Fruit fly (Drosophila melanogaster): Measurements from ENCODE around the gene santa-maria.

The santa-maria gene

DNA sequence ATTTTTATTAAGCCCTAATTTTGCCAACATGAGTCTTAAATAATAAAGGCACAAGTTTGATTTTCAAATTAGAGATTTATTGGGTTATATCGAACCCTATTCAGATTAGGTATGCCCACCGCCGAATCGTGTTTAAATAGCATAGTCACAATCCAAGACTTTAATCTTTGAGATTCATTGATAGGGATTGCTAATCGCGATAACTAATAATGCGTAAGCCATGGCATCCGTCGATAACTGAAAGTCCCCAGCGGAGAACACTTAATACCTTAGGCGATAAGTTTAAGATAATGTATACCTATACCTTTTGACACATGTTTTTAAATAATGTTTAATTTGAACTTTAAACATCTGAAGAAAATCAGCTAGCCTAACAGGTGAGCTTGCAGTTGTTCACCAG lies 15.6 kb downstream of the santa-maria start:
- TF ChIP-seq ttk (optimal IDR thresholded peaks at IDR 0.05) (no peak), h (optimal IDR thresholded peaks at IDR 0.05) (no peak), psq (optimal IDR thresholded peaks at IDR 0.05) (no peak), Sin3A (optimal IDR thresholded peaks at IDR 0.05) (no peak), insv (optimal IDR thresholded peaks at IDR 0.05) (no peak), Myc (optimal IDR thresholded peaks at IDR 0.05) (no peak)

DNA sequence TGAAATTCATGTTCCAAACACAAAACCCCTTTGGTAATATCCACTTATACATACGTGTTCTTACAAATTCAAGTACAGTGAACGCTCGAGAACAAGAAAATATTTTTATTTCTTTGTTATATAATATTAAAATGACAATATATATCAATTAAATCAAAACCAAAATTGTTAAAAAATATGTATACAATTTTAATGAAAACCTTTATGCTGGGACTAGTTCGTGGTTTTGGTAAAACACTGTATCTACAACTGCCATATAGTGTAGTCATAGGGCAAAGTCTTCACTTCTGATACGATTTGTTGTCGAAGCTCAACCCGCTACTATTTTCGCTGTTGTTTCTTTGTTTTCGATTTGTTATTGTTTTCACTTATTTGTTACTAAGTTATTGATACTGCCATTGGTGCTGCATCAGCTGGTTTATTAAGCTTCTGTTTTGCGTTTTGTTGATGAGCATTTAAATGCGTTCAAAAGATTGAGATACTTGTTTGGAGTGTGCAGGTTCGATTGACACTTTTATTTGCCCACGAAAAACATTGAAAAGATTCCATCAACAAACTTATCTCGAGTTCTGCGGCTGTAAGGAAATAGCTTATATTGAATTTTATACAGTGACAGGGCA lies 16.2 kb downstream of the santa-maria start:
- TF ChIP-seq ttk (optimal IDR thresholded peaks at IDR 0.05) (no peak), psq (optimal IDR thresholded peaks at IDR 0.05) (no peak), insv (optimal IDR thresholded peaks at IDR 0.05) (no peak)

DNA sequence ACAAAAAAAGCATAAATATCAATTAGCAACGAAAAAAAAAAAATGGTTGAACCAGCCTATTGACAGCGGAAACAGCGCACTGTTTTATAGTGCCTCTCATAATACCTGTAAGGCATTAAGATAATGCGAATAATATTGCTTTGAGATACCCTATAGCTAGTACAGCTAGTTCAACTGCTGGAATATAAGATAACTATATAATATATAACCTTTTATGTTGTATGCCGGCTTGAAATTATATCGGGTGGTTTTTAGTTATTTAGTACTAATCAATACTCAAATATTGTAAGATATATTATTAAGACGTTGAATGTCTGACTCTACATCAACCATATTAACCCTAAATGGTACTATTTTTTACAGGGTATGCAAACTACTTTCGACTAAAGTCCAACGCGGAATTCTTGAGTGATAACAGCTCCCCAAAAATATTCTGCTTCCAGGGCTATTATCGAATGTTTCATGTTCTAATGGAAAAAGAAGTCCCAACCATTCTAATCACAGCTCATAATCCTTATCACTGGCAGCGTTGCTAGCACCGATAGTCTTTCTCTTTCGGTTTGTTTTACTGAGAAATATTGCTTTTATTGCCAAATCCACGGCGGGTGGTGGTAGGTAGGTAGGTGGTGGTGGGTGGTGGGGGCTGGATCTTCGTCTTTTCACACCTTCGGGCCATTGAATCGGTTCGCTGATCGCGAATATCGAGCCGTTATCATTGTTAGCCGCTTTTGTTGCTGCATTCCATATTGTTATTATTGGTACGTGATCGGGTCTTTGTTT lies 16.9 kb downstream of the santa-maria start:
- TF ChIP-seq Sin3A (optimal IDR thresholded peaks at IDR 0.05) (no peak), ttk (optimal IDR thresholded peaks at IDR 0.05) (no peak), psq (optimal IDR thresholded peaks at IDR 0.05) (no peak), insv (optimal IDR thresholded peaks at IDR 0.05) (no peak), Myc (optimal IDR thresholded peaks at IDR 0.05) (no peak), h (optimal IDR thresholded peaks at IDR 0.05) (no peak)

DNA sequence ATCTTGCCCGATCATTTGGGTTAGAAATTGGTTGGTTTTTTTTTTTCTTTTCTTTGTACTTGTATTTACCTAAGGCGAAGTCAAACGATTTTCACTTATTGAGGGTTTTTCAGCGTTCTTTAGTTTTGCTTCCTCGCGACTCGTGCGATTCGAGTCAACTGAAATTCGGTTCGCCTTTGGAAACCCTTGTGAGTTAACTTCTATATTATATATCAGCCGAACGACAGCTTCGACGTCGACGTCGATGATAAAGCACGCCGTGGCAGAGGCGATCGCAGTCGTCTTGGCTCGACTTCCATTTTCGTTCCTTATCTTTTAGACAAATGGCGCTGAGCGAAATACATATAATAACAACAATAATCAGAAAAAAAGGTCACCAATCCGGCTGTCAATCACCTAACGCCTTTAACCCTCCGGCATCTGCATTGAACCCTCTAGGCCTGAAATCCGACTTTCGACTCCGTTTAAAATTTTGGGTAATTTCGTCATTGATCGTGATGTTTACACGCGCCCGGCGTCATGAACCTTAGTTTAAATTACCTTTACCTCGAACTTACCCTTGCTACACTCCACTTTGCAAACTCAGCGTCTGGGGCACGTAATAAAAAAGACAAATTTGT lies 17.6 kb downstream of the santa-maria start, which contains the start of gene CG5958:
Gene CG5958 (minus strand): TSS at position 180 of the 620 bp plus-strand sequence.
- no peak for TF ChIP-seq insv (optimal IDR thresholded peaks at IDR 0.05)
- TF ChIP-seq Myc (optimal IDR thresholded peaks at IDR 0.05) = no peak
- no peak for TF ChIP-seq h (optimal IDR thresholded peaks at IDR 0.05)
- TF ChIP-seq Sin3A (optimal IDR thresholded peaks at IDR 0.05) = no peak
- no peak for TF ChIP-seq ttk (optimal IDR thresholded peaks at IDR 0.05)
- no peak for TF ChIP-seq psq (optimal IDR thresholded peaks at IDR 0.05)

DNA sequence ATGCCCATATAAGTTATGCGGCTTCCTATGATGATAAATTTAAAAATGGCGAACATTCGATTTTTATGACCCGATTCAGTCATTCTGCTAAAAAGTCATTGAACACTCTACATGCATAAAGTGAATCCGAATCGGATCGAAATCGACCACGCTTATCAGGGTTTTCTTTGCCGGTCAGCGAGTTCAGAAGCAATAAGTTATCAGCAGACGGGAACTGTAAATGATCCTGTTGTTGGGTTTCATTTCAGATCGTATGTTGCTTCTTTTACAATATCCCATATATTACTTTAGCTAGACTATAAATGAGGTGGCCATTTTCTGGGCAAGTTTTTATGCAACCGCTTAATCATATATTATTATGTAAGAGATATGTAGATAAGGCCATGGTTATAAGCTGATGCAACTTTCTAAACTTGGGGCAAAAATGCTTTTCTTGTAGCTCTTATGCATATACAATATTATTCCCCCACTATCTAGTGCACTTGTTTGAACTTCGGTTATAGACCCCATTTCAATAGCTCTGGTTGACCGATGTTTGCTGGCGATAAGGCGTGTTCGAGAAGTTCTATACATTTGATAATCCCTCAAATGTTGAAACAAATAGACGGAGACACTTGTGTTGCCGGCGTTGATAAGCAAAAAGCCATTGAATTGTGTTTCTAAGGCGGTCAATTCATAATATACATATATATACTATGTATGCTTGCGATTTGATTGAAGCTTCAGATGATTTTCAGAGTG lies 19.0 kb downstream of the santa-maria start:
- TF ChIP-seq ttk (optimal IDR thresholded peaks at IDR 0.05) = no peak
- no peak for TF ChIP-seq Myc (optimal IDR thresholded peaks at IDR 0.05)
- TF ChIP-seq insv (optimal IDR thresholded peaks at IDR 0.05) = no peak
- TF ChIP-seq h (optimal IDR thresholded peaks at IDR 0.05) = no peak
- no peak for TF ChIP-seq psq (optimal IDR thresholded peaks at IDR 0.05)
- no peak for TF ChIP-seq Sin3A (optimal IDR thresholded peaks at IDR 0.05)

DNA sequence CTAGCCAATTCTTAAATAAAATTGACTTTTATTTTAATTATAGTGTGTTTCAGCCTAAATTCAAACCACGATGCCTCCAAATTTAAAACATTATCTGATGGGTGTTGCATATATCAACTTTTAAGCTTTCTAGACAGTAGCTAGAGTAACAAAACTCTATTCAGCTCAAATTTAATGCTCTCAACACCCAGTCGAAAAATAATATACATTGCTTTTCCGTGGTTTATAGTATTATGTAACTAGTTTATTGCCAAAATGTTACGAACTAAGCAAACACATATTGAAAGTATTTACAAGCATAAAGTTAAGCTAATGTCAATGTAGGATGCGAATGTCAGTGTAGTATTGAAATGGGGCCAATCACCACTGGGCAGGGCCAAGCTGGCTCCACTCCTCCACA lies 20.7 kb downstream of the santa-maria start:
- no peak for TF ChIP-seq Sin3A (optimal IDR thresholded peaks at IDR 0.05)
- no peak for TF ChIP-seq h (optimal IDR thresholded peaks at IDR 0.05)
- no peak for TF ChIP-seq psq (optimal IDR thresholded peaks at IDR 0.05)
- TF ChIP-seq insv (optimal IDR thresholded peaks at IDR 0.05) = no peak
- no peak for TF ChIP-seq Myc (optimal IDR thresholded peaks at IDR 0.05)
- TF ChIP-seq ttk (optimal IDR thresholded peaks at IDR 0.05) = no peak

DNA sequence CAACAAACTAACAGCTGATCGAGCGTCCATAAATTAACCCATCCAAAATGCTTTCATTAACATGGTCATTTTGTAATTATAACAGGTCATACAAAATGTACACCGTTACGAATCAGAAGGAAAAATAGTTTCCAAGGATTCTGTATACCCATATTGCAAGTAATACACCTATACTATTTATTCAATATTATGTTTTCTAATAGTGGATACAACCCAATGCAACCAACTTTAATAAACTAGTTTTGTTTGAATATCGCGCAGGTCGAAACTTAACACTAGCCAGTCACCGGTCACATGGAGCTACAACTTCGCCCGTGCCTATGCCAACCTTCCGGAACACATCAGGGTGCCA lies 23.3 kb downstream of the santa-maria start:
- TF ChIP-seq Myc (optimal IDR thresholded peaks at IDR 0.05) = no peak
- TF ChIP-seq insv (optimal IDR thresholded peaks at IDR 0.05) = no peak
- TF ChIP-seq psq (optimal IDR thresholded peaks at IDR 0.05) = no peak
- no peak for TF ChIP-seq Sin3A (optimal IDR thresholded peaks at IDR 0.05)
- no peak for TF ChIP-seq ttk (optimal IDR thresholded peaks at IDR 0.05)

DNA sequence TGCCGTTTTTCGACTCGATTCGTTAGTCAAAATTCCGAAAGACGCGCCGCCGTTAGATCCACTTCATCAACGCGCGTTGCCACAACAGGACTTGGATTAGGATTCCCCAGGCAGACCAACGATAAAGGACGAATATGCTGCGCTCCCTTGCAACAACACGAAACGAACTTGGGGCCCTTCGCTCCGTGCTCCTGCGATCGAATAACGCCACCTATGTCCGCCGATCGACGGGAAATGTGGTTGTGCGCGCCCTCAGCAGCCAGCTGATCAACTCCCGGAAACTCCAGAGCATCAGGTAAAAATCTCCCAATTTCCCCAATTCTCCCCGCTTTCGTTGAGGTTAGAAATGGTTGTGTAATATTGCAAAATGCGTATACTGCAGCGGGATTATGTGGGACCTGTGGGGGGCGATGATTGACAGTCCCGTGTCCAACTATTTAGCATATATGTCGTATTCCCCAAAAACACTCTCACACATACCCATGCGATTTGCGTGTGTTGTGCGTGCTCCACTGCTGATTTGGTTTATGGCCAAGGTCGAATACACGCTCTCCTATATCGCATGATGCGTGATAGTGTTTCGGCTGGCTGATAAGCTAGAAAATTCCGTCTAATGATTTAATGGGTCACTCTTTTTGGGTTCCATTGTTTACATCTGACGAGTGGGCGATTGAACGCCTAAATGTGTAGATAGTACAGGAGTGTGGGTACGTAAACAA lies 23.8 kb downstream of the santa-maria start:
- TF ChIP-seq insv (optimal IDR thresholded peaks at IDR 0.05) (no peak), psq (optimal IDR thresholded peaks at IDR 0.05) (no peak), Myc (optimal IDR thresholded peaks at IDR 0.05) (no peak), ttk (optimal IDR thresholded peaks at IDR 0.05) (no peak), h (optimal IDR thresholded peaks at IDR 0.05) (no peak)

DNA sequence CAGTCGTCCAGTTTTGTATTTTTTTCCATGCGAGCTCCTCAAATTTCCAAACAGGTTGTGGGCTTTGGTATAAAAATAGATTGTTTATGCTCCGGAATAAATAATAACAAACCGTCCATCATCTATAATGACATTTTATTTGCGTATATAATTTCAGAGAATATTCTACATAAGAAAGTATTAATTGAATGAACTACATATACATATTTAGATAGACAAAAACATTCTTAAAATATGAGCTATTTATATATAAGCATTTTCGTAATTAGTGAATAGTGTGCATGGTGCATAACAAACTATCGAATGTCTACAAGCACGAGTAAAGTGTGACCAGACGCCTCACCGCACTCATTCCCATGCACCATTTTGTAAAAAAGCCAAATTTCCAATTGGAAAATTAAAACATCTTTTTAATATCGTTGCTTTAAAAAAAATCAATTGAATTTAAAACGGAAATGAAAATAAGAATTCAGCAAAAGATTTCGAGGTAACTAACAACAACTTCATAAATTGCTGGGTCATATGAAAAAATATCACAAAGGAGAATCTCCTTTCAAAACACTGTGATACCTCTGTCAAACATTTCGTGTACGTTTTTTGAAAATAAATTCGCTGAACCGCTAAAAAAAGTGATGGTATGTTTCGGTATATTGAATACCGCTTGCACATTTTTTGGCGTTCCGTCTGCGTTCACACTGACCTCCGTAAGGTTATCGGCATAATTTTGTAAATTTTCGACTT lies 24.5 kb downstream of the santa-maria start, which contains the start of gene muc:
Gene muc (plus strand): TSS at position 541 of the 741 bp plus-strand sequence.
- TF ChIP-seq psq (optimal IDR thresholded peaks at IDR 0.05) = no peak
- TF ChIP-seq ttk (optimal IDR thresholded peaks at IDR 0.05) = no peak
- no peak for TF ChIP-seq insv (optimal IDR thresholded peaks at IDR 0.05)
- TF ChIP-seq h (optimal IDR thresholded peaks at IDR 0.05) = no peak
- TF ChIP-seq Myc (optimal IDR thresholded peaks at IDR 0.05) = no peak
- TF ChIP-seq Sin3A (optimal IDR thresholded peaks at IDR 0.05) = no peak

DNA sequence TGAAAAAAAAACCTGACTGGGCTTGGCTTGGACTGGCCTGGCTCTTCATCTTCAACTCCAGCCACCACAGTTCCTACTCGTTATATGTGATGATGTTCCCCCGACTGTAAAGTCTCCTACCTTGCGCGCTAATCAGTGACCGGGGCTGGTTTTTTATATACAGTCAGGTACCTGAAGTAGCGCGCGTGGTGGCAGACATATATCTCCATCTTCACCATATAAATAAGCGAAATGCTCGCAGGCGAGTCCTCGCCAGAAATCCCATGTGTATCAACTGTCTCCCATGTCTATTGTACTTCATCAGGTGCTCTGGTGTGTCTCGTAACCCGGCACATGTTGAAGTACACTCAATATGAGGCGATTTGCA lies 25.4 kb downstream of the santa-maria start:
- no peak for TF ChIP-seq Sin3A (optimal IDR thresholded peaks at IDR 0.05)
- TF ChIP-seq h (optimal IDR thresholded peaks at IDR 0.05) = no peak
- no peak for TF ChIP-seq Myc (optimal IDR thresholded peaks at IDR 0.05)
- no peak for TF ChIP-seq ttk (optimal IDR thresholded peaks at IDR 0.05)
- no peak for TF ChIP-seq insv (optimal IDR thresholded peaks at IDR 0.05)
- no peak for TF ChIP-seq psq (optimal IDR thresholded peaks at IDR 0.05)

All from Kc167 (cell line).